Fruit fly (Drosophila melanogaster): Measurements from ENCODE around the gene CG12637.

- TF ChIP-seq Smox (GFP tag; optimal IDR thresholded peaks at IDR 0.05), result peak; percentile 24
- no peak for TF ChIP-seq fkh (GFP tag; optimal IDR thresholded peaks at IDR 0.05)
- TF ChIP-seq Gug (GFP tag; IDR thresholded peaks at IDR 0.05), result no peak
- no peak for TF ChIP-seq CG9139 (GFP tag; optimal IDR thresholded peaks at IDR 0.05)
- TF ChIP-seq CG1621 (tag; optimal IDR thresholded peaks at IDR 0.05), result no peak
- no peak for TF ChIP-seq CG6276 (GFP tag; optimal IDR thresholded peaks at IDR 0.05)
- TF ChIP-seq Eip93F (GFP tag; optimal IDR thresholded peaks at IDR 0.05), result no peak
- no peak for TF ChIP-seq Hr38 (GFP tag; optimal IDR thresholded peaks at IDR 0.05)
- TF ChIP-seq CG6163 (GFP tag; IDR thresholded peaks at IDR 0.05), result no peak
- TF ChIP-seq Lpt (GFP tag; optimal IDR thresholded peaks at IDR 0.05), result no peak
- 0 out of 2 replicates have a peak, but pooled peaks have one; percentile 28 for TF ChIP-seq CG15336 (GFP tag; IDR thresholded peaks at IDR 0.05)
These were observed 48.7 kb upstream of the CG12637 start for dm6 chrX:10721901-10722479.
